Fruit fly (Drosophila melanogaster) whole organism, prepupa: ENCODE results near the gene Bace.

ENCODE experiments used
- CG9139 ChIP-seq: fragments of 200-800 bp; sonication (Bioruptor generic); optimal IDR thresholded peaks from 3 replicates; lab custom pipeline; 2017; ENCODE audit warnings: missing biosample characterization, mild to moderate bottlenecking, missing genetic modification characterization
- Gug ChIP-seq: fragments of 200-800 bp; sonication (Bioruptor generic); IDR thresholded peaks from 2 replicates; pipeline ENCODE4 v1.3.6; 2022; ENCODE audit warnings: missing biosample characterization, missing genetic modification characterization
- lz ChIP-seq: fragments of 200-800 bp; sonication (Bioruptor generic); optimal IDR thresholded peaks from 3 replicates; lab custom pipeline; 2016; ENCODE audit warnings: missing biosample characterization, missing genetic modification characterization
- svp ChIP-seq: fragments of 200-800 bp; sonication (Bioruptor generic); peaks from one replicate; lab custom pipeline; 2016; ENCODE audit warnings: missing biosample characterization, missing genetic modification characterization

dm6 chr2L:8481623-8482424 lies 14.3 kb downstream of the Bace start, which contains the start of gene CG43796:
- TF ChIP-seq CG9139 (no peak), Gug (GFP tag; lab: Robert Waterston, UW) (no peak), svp (GFP tag; lab: Kevin White, UChicago) (peak; percentile 28), lz (no peak)
